Worm (Caenorhabditis elegans) whole organism, L2 larva: ENCODE results near the gene nhr-142.

Experiments used
- R02D3.7 ChIP-seq: fragments of 150-350 bp; optimal IDR thresholded peaks from 2 replicates; lab custom pipeline; 2014; ENCODE audit warnings: missing biosample characterization, missing genetic modification characterization
- ama-1 ChIP-seq: fragments of 150-350 bp; optimal IDR thresholded peaks from 2 replicates; lab custom pipeline; 2018; ENCODE audit warnings: inconsistent platforms
- nhr-11 ChIP-seq: fragments of 150-350 bp; optimal IDR thresholded peaks from 2 replicates; lab custom pipeline; 2014; ENCODE audit warnings: missing biosample characterization, missing genetic modification characterization
- nhr-237 ChIP-seq: fragments of 150-350 bp; optimal IDR thresholded peaks from 2 replicates; lab custom pipeline; 2014; ENCODE audit warnings: missing biosample characterization, missing genetic modification characterization
- nhr-6 ChIP-seq: fragments of 150-350 bp; optimal IDR thresholded peaks from 2 replicates; lab custom pipeline; 2014; ENCODE audit warnings: missing biosample characterization, missing genetic modification characterization
- sem-4 ChIP-seq: fragments of 150-350 bp; optimal IDR thresholded peaks from 2 replicates; lab custom pipeline; 2014; ENCODE audit warnings: missing biosample characterization, missing genetic modification reagents, missing genetic modification characterization

DNA sequence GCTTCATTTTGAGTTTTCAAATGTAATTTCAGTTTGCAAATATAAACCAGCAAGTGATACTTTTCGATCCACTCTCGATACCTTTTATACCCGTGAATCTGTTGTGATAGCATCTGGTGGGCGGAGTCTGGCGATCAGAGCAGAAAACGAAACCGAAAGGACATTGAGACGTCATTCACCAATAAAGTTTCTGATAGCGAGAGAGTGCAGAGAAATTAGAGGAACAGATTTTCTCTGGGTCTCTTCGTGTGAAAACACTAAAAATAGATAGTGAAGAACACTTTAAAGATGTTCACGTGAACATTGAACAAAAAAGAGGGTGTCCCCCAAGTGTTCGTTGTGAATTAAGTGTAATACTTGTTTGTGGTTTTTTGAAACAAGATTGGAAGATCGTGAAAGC, 26.6 kb downstream of the nhr-142 start, which contains the start of gene pgph-3:
- peak; percentile 28 for TF ChIP-seq nhr-6 (tag; lab: Kevin White, UChicago)
- peak; percentile 53 for TF ChIP-seq sem-4
- no peak for TF ChIP-seq R02D3.7 (tag; lab: Kevin White, UChicago)
- no peak for TF ChIP-seq nhr-11 (tag; lab: Kevin White, UChicago)
- no peak for TF ChIP-seq nhr-237
- TF ChIP-seq ama-1 (lab: Kevin White, UChicago): no peak
